Worm (Caenorhabditis elegans) whole organism, late embryonic: ENCODE results near the gene C05G5.2.

Source experiments
- F13H6.1 ChIP-seq: sonication (generic microtip); optimal IDR thresholded peaks from 2 replicates; lab custom pipeline; 2016; ENCODE audit warnings: missing genetic modification characterization, missing compliant biosample characterization
- ama-1 ChIP-seq: fragments of 150-350 bp; optimal IDR thresholded peaks from 2 replicates; lab custom pipeline; 2014
- ceh-18 ChIP-seq: sonication (generic microtip); optimal IDR thresholded peaks from 2 replicates; lab custom pipeline; 2016; ENCODE audit warnings: missing genetic modification characterization, missing compliant biosample characterization
- ets-4 ChIP-seq: sonication (generic microtip); optimal IDR thresholded peaks from 2 replicates; lab custom pipeline; 2016; ENCODE audit warnings: missing genetic modification characterization, missing compliant biosample characterization
- fax-1 ChIP-seq: sonication (generic microtip); optimal IDR thresholded peaks from 2 replicates; lab custom pipeline; 2016; ENCODE audit warnings: missing genotype, missing genetic modification characterization, missing compliant biosample characterization
- fkh-10 ChIP-seq: fragments of 150-350 bp; optimal IDR thresholded peaks from 2 replicates; lab custom pipeline; 2014; ENCODE audit warnings: missing biosample characterization, missing genetic modification reagents, missing genetic modification characterization
- lin-11 ChIP-seq: fragments of 200-800 bp; sonication (Bioruptor generic); optimal IDR thresholded peaks from 2 replicates; lab custom pipeline; 2018; ENCODE audit warnings: mild to moderate bottlenecking, missing genetic modification characterization, missing compliant biosample characterization
- nhr-11 ChIP-seq: fragments of 150-350 bp; optimal IDR thresholded peaks from 2 replicates; lab custom pipeline; 2014; ENCODE audit warnings: missing biosample characterization, missing genetic modification characterization
- ref-2 ChIP-seq: sonication (generic microtip); optimal IDR thresholded peaks from 2 replicates; lab custom pipeline; 2016; ENCODE audit warnings: missing genetic modification characterization, missing compliant biosample characterization

- TF ChIP-seq nhr-11 (tag; lab: Kevin White, UChicago) (no peak), ceh-18 (no peak), ama-1 (lab: Kevin White, UChicago) (no peak), F13H6.1 (tag; lab: Kevin White, UChicago) (no peak), fax-1 (tag; lab: Kevin White, UChicago) (no peak), lin-11 (tag; lab: Kevin White, UChicago) (no peak), ref-2 (no peak), ets-4 (tag; lab: Kevin White, UChicago) (no peak), fkh-10 (GFP tag; lab: Kevin White, UChicago) (no peak)
Observed at ce11 chrX:14743210-14743609, 3.9 kb upstream of the C05G5.2 start.
